Fruit fly (Drosophila melanogaster) whole organism, embryonic: ENCODE measurements around the gene Eip75B.
A peak's percentile ranks its signal among the peaks of the same experiment; 100 is the strongest.

Experiments
- Atf-2 ChIP-seq: fragments of 200-800 bp; sonication (Bioruptor generic); optimal IDR thresholded peaks from 2 replicates; lab custom pipeline; 2016; ENCODE audit warnings: missing biosample characterization, missing genetic modification characterization
- C15 ChIP-seq: fragments of 200-800 bp; sonication (Bioruptor generic); IDR thresholded peaks from 3 replicates; pipeline ENCODE4 v1.3.6; 2022; ENCODE audit warnings: missing biosample characterization, missing genetic modification characterization
- CG10565 ChIP-seq: fragments of 200-800 bp; sonication (Bioruptor generic); optimal IDR thresholded peaks from 3 replicates; lab custom pipeline; 2016; ENCODE audit warnings: missing biosample characterization, mild to moderate bottlenecking, missing genetic modification characterization
- CG12071 ChIP-seq: fragments of 200-800 bp; sonication (Bioruptor generic); optimal IDR thresholded peaks from 3 replicates; lab custom pipeline; 2018; ENCODE audit warnings: missing biosample characterization, mild to moderate bottlenecking, missing genetic modification characterization
- CG12219 ChIP-seq: fragments of 200-800 bp; sonication (Bioruptor generic); optimal IDR thresholded peaks from 3 replicates; lab custom pipeline; 2018; ENCODE audit warnings: missing biosample characterization, mild to moderate bottlenecking, missing genetic modification characterization
- CG13296 ChIP-seq: fragments of 200-800 bp; sonication (Bioruptor generic); optimal IDR thresholded peaks from 3 replicates; lab custom pipeline; 2018; ENCODE audit warnings: missing biosample characterization, mild to moderate bottlenecking, missing genetic modification characterization
- CG14965 ChIP-seq: fragments of 200-800 bp; sonication (Bioruptor generic); optimal IDR thresholded peaks from 2 replicates; lab custom pipeline; 2016; ENCODE audit warnings: missing biosample characterization, missing genetic modification characterization, borderline replicate concordance
- CG15011 ChIP-seq: fragments of 200-800 bp; sonication (Bioruptor generic); optimal IDR thresholded peaks from 3 replicates; lab custom pipeline; 2018; ENCODE audit warnings: missing biosample characterization, mild to moderate bottlenecking, missing genetic modification characterization
- CG16779 ChIP-seq: fragments of 200-800 bp; sonication (Bioruptor generic); IDR thresholded peaks from 2 replicates; pipeline ENCODE4 v1.3.6; 2022; ENCODE audit warnings: missing biosample characterization, missing genetic modification characterization
- CG18619 ChIP-seq: fragments of 200-800 bp; sonication (Bioruptor generic); optimal IDR thresholded peaks from 3 replicates; lab custom pipeline; 2017; ENCODE audit warnings: missing biosample characterization, mild to moderate bottlenecking, missing genetic modification characterization
- CG2120 ChIP-seq: fragments of 200-800 bp; sonication (Bioruptor generic); optimal IDR thresholded peaks from 3 replicates; lab custom pipeline; 2016; ENCODE audit warnings: missing biosample characterization, missing genetic modification characterization
- CG2712 ChIP-seq: fragments of 200-800 bp; optimal IDR thresholded peaks from 3 replicates; lab custom pipeline; 2019; ENCODE audit warnings: missing biosample characterization, mild to moderate bottlenecking, missing genetic modification characterization, moderate library complexity
- CG31388 ChIP-seq: fragments of 200-800 bp; sonication (Bioruptor generic); optimal IDR thresholded peaks from 2 replicates; lab custom pipeline; 2016; ENCODE audit warnings: missing biosample characterization, missing genetic modification characterization
- CG3838 ChIP-seq: fragments of 200-800 bp; sonication (Bioruptor generic); optimal IDR thresholded peaks from 3 replicates; lab custom pipeline; 2016; ENCODE audit warnings: missing biosample characterization, missing genetic modification characterization
- CG7928 ChIP-seq: fragments of 200-800 bp; sonication (Bioruptor generic); optimal IDR thresholded peaks from 2 replicates; lab custom pipeline; 2017; ENCODE audit warnings: missing biosample characterization, mild to moderate bottlenecking, missing genetic modification characterization
- CG8089 ChIP-seq: fragments of 200-800 bp; sonication (Bioruptor generic); optimal IDR thresholded peaks from 3 replicates; lab custom pipeline; 2016; ENCODE audit warnings: missing biosample characterization, missing genetic modification characterization
- CG8388 ChIP-seq: fragments of 200-800 bp; sonication (Bioruptor generic); optimal IDR thresholded peaks from 2 replicates; lab custom pipeline; 2019; ENCODE audit warnings: missing biosample characterization, mild to moderate bottlenecking, missing genetic modification characterization, moderate library complexity
- CkIIα-i1 ChIP-seq: fragments of 200-800 bp; sonication (Bioruptor generic); IDR thresholded peaks from 2 replicates; pipeline ENCODE4 v1.3.6; 2022; ENCODE audit warnings: missing biosample characterization, missing genetic modification characterization
- Dp ChIP-seq: fragments of 200-800 bp; sonication (Bioruptor generic); optimal IDR thresholded peaks from 2 replicates; lab custom pipeline; 2018; ENCODE audit warnings: missing biosample characterization, mild to moderate bottlenecking, missing genetic modification characterization, moderate library complexity
- Drgx ChIP-seq: fragments of 200-800 bp; sonication (Bioruptor generic); IDR thresholded peaks from 2 replicates; pipeline ENCODE4 v1.3.6; 2022; ENCODE audit warnings: missing biosample characterization, missing genetic modification characterization
- Fer3 ChIP-seq: fragments of 200-800 bp; sonication (Bioruptor generic); optimal IDR thresholded peaks from 2 replicates; lab custom pipeline; 2018; ENCODE audit warnings: missing biosample characterization, mild to moderate bottlenecking, missing genetic modification characterization, moderate library complexity
- HLH4C ChIP-seq: fragments of 200-800 bp; sonication (Bioruptor generic); IDR thresholded peaks from 3 replicates; pipeline ENCODE4 v1.3.6; 2022; ENCODE audit warnings: missing biosample characterization, missing genetic modification characterization; ENCODE audit not compliant: partially characterized antibody
- Lpt ChIP-seq: fragments of >200 bp; optimal IDR thresholded peaks from 2 replicates; lab custom pipeline; 2018; ENCODE audit warnings: missing biosample characterization, missing genetic modification characterization
- MBD-R2 ChIP-seq: fragments of 200-800 bp; sonication (Bioruptor generic); IDR thresholded peaks from 2 replicates; pipeline ENCODE4 v1.3.6; 2022; ENCODE audit warnings: missing biosample characterization, missing genetic modification characterization
- ash1 ChIP-seq: fragments of 200-800 bp; sonication (Bioruptor generic); optimal IDR thresholded peaks from 2 replicates; lab custom pipeline; 2018; ENCODE audit warnings: missing biosample characterization, mild to moderate bottlenecking, missing genetic modification characterization
- bcd ChIP-seq: fragments of 200-800 bp; sonication (Bioruptor generic); optimal IDR thresholded peaks from 2 replicates; lab custom pipeline; 2017; ENCODE audit warnings: missing biosample characterization, mild to moderate bottlenecking, missing genetic modification characterization
- caup ChIP-seq: fragments of 200-800 bp; sonication (Bioruptor generic); optimal IDR thresholded peaks from 3 replicates; lab custom pipeline; 2017; ENCODE audit warnings: missing biosample characterization, mild to moderate bottlenecking, missing genetic modification characterization, moderate library complexity; ENCODE audit not compliant: severe bottlenecking
- chif ChIP-seq, 2 experiments: fragments of 200-800 bp; sonication (Bioruptor generic); optimal IDR thresholded peaks; 3 replicates each; lab custom pipeline; 2016; ENCODE audit warnings: missing biosample characterization in 2 of 2, missing genetic modification characterization in 2 of 2
- ci ChIP-seq: fragments of 200-800 bp; sonication (Bioruptor generic); IDR thresholded peaks from 3 replicates; pipeline ENCODE4 v1.3.6; 2022; ENCODE audit warnings: missing biosample characterization, missing genetic modification characterization
- crc ChIP-seq: fragments of 200-800 bp; sonication (Bioruptor generic); optimal IDR thresholded peaks from 2 replicates; lab custom pipeline; 2016; ENCODE audit warnings: missing biosample characterization, missing genetic modification characterization
- crol ChIP-seq: fragments of 200-800 bp; sonication (Bioruptor generic); IDR thresholded peaks from 2 replicates; pipeline ENCODE4 v1.3.6; 2022; ENCODE audit warnings: missing biosample characterization, missing genetic modification characterization
- crp ChIP-seq, 2 experiments: fragments of 200-800 bp; sonication (Bioruptor generic); optimal IDR thresholded peaks; 2 replicates in 1 of 2; 3 replicates in 1 of 2; lab custom pipeline; 2017; ENCODE audit warnings: missing biosample characterization in 2 of 2, missing genetic modification characterization in 2 of 2, mild to moderate bottlenecking in 1 of 2, moderate library complexity in 1 of 2
- danr ChIP-seq: fragments of 200-800 bp; sonication (Bioruptor generic); IDR thresholded peaks from 2 replicates; pipeline ENCODE4 v1.3.6; 2022; ENCODE audit warnings: missing biosample characterization, missing genetic modification characterization
- disco-r ChIP-seq: fragments of 200-800 bp; sonication (Bioruptor generic); optimal IDR thresholded peaks from 2 replicates; lab custom pipeline; 2016; ENCODE audit warnings: missing biosample characterization, missing genetic modification characterization
- eve ChIP-seq, 2 experiments: fragments of >200 bp; optimal IDR thresholded peaks; 2 replicates each; lab custom pipeline; 2017; ENCODE audit warnings: missing biosample characterization in 2 of 2, missing genetic modification characterization in 2 of 2
- h ChIP-seq: fragments of >200 bp; optimal IDR thresholded peaks from 2 replicates; lab custom pipeline; 2017
- hbn ChIP-seq: fragments of 200-800 bp; sonication (Bioruptor generic); IDR thresholded peaks from 2 replicates; pipeline ENCODE4 v1.3.6; 2022; ENCODE audit warnings: missing biosample characterization, missing genetic modification characterization; ENCODE audit not compliant: partially characterized antibody
- kay ChIP-seq: fragments of 200-800 bp; sonication (Bioruptor generic); optimal IDR thresholded peaks from 2 replicates; lab custom pipeline; 2016; ENCODE audit warnings: missing biosample characterization, missing genetic modification characterization
- ken ChIP-seq: fragments of 200-800 bp; sonication (Bioruptor generic); IDR thresholded peaks from 3 replicates; pipeline ENCODE4 v1.3.6; 2022; ENCODE audit warnings: missing biosample characterization, missing genetic modification characterization
- knrl ChIP-seq: fragments of 200-800 bp; sonication (Bioruptor generic); IDR thresholded peaks from 3 replicates; pipeline ENCODE4 v1.3.6; 2022; ENCODE audit warnings: missing biosample characterization, missing genetic modification characterization; ENCODE audit not compliant: partially characterized antibody
- nmo ChIP-seq: fragments of 200-800 bp; sonication (Bioruptor generic); optimal IDR thresholded peaks from 2 replicates; lab custom pipeline; 2018; ENCODE audit warnings: missing biosample characterization, mild to moderate bottlenecking, missing genetic modification characterization, moderate library complexity
- p53 ChIP-seq: fragments of 200-800 bp; sonication (Bioruptor generic); optimal IDR thresholded peaks from 2 replicates; lab custom pipeline; 2016; ENCODE audit warnings: missing biosample characterization, missing genetic modification characterization
- phol ChIP-seq: fragments of 200-800 bp; sonication (Bioruptor generic); optimal IDR thresholded peaks from 3 replicates; lab custom pipeline; 2018; ENCODE audit warnings: missing biosample characterization, mild to moderate bottlenecking, missing genetic modification characterization, moderate library complexity
- repo ChIP-seq: fragments of 200-800 bp; sonication (Bioruptor generic); optimal IDR thresholded peaks from 2 replicates; lab custom pipeline; 2016; ENCODE audit warnings: missing biosample characterization, missing genetic modification characterization
- rib ChIP-seq: fragments of 200-800 bp; sonication (Bioruptor generic); IDR thresholded peaks from 2 replicates; pipeline ENCODE4 v1.3.6; 2022; ENCODE audit warnings: missing biosample characterization, missing genetic modification characterization
- sens ChIP-seq: fragments of 200-800 bp; sonication (Bioruptor generic); peaks from one replicate; lab custom pipeline; 2016; ENCODE audit warnings: missing biosample characterization, missing genetic modification characterization
- so ChIP-seq: fragments of 200-800 bp; sonication (Bioruptor generic); IDR thresholded peaks from 3 replicates; pipeline ENCODE4 v1.3.6; 2022; ENCODE audit warnings: missing biosample characterization, missing genetic modification characterization
- stc ChIP-seq: fragments of 200-800 bp; sonication (Bioruptor generic); IDR thresholded peaks from 2 replicates; pipeline ENCODE4 v1.3.6; 2022; ENCODE audit warnings: missing biosample characterization, missing genetic modification characterization
- ttk ChIP-seq: fragments of 200-800 bp; sonication (Bioruptor generic); IDR thresholded peaks from 2 replicates; pipeline ENCODE4 v2.1.2; 2022; ENCODE audit warnings: missing biosample characterization, missing genetic modification characterization

Eip75B gene

dm6 chr3L:18019645-18020509 lies 44.6 kb downstream of the Eip75B start (continued):
- TF ChIP-seq bcd (GFP tag; lab: Kevin White, UChicago) (peak; percentile 88), eve (GFP tag; optimal IDR thresholded peaks at IDR 0.05; lab: Kevin White, UChicago) (peak in 1 of 2 experiments; percentile 69), sens (peak; percentile 97), CG2712 (tag; lab: Kevin White, UChicago) (peak; percentile 83), CG7928 (GFP tag; lab: Kevin White, UChicago) (peak; percentile 67), MBD-R2 (GFP tag; lab: Robert Waterston, UW) (no peak; the same call in 1 of the 2 replicates), caup (peak; percentile 96), Drgx (peak; percentile 53), CG14965 (GFP tag; lab: Kevin White, UChicago) (peak; percentile 99), nmo (peak; percentile 72), HLH4C (GFP tag; lab: Robert Waterston, UW) (no peak), CG15011 (GFP tag; lab: Kevin White, UChicago) (peak; percentile 72), repo (GFP tag; lab: Kevin White, UChicago) (peak; percentile 76), crc (GFP tag; lab: Kevin White, UChicago) (peak; percentile 61), ken (GFP tag; lab: Robert Waterston, UW) (peak; percentile 77; the same call in 2 of the 3 replicates), CG2120 (peak; percentile 72), CG3838 (GFP tag; lab: Kevin White, UChicago) (peak; percentile 29), chif (GFP tag; optimal IDR thresholded peaks at IDR 0.05; lab: Kevin White, UChicago) (peak; percentile 65 to 87), crp (GFP tag; optimal IDR thresholded peaks at IDR 0.05; lab: Kevin White, UChicago) (peak in 1 of 2 experiments; percentile 35), CG31388 (peak; percentile 19), crol (GFP tag; lab: Robert Waterston, UW) (peak; percentile 94), Atf-2 (peak; percentile 77), h (lab: Kevin White, UChicago) (no peak), ash1 (peak; percentile 63), danr (GFP tag; lab: Robert Waterston, UW) (peak; percentile 28; the same call in 1 of the 2 replicates), Fer3 (tag; lab: Kevin White, UChicago) (peak; percentile 88), ttk (peak; percentile 54; the same call in 1 of the 2 replicates), CkIIα-i1 (GFP tag; lab: Robert Waterston, UW) (no peak), CG8388 (GFP tag; lab: Kevin White, UChicago) (peak; percentile 61), kay (GFP tag; lab: Kevin White, UChicago) (no peak), stc (GFP tag; lab: Robert Waterston, UW) (peak; percentile 83), phol (tag; lab: Kevin White, UChicago) (peak; percentile 61), CG13296 (GFP tag; lab: Kevin White, UChicago) (peak; percentile 88), CG8089 (GFP tag; lab: Kevin White, UChicago) (peak; percentile 80), C15 (GFP tag; lab: Robert Waterston, UW) (peak; percentile 42; the same call in 2 of the 3 replicates), ci (GFP tag; lab: Robert Waterston, UW) (peak; percentile 97), disco-r (GFP tag; lab: Kevin White, UChicago) (peak; percentile 58), Dp (peak; percentile 9), CG18619 (GFP tag; lab: Kevin White, UChicago) (peak; percentile 82), hbn (GFP tag; lab: Robert Waterston, UW) (no peak), CG16779 (peak; percentile 69; the same call in 1 of the 2 replicates), rib (GFP tag; lab: Robert Waterston, UW) (0 out of 2 replicates have a peak, but pooled peaks have one; percentile 13), CG10565 (GFP tag; lab: Kevin White, UChicago) (peak; percentile 17), p53 (GFP tag; lab: Kevin White, UChicago) (peak; percentile 48), knrl (GFP tag; lab: Robert Waterston, UW) (peak; percentile 29; the same call in 1 of the 3 replicates), so (peak; percentile 63; the same call in 2 of the 3 replicates), Lpt (GFP tag; lab: Kevin White, UChicago) (no peak), CG12071 (GFP tag; lab: Kevin White, UChicago) (peak; percentile 92), CG12219 (GFP tag; lab: Kevin White, UChicago) (peak; percentile 87)
